Worm (Caenorhabditis elegans): ENCODE measurements around the gene eif-2Bgamma.

Gene eif-2Bgamma

ce11 chrII:6968191-6968675, 785 bp upstream of the eif-2Bgamma start (continued):
- TF ChIP-seq dve-1 (tag; optimal IDR thresholded peaks at IDR 0.05; ENCODE audit: insufficient read depth) (peak; percentile 81), tra-1 (GFP tag; IDR thresholded peaks at IDR 0.05) (peak; percentile 55; the same call in 1 of the 2 replicates), gei-8 (GFP tag; optimal IDR thresholded peaks at IDR 0.05) (peak; percentile 71), F10B5.3 (tag; optimal IDR thresholded peaks at IDR 0.05) (peak; percentile 75), nhr-42 (GFP tag; IDR thresholded peaks at IDR 0.05) (peak; percentile 87), ceh-82 (tag; optimal IDR thresholded peaks at IDR 0.05) (no peak), hlh-11 (tag; optimal IDR thresholded peaks at IDR 0.05) (peak; percentile 82), cey-2 (tag; optimal IDR thresholded peaks at IDR 0.05; ENCODE audit: borderline replicate concordance, insufficient read depth) (no peak)

ce11 chrII:6965573-6965972, 1.9 kb downstream of the eif-2Bgamma start, which contains the start of gene tra-2:
TSS of gene tra-2 (minus strand) at chrII:6965673.
- TF ChIP-seq mxl-3 (GFP tag; optimal IDR thresholded peaks at IDR 0.05) (no peak), ceh-20 (GFP tag; IDR thresholded peaks at IDR 0.05) (no peak), hif-1 (tag; optimal IDR thresholded peaks at IDR 0.05) (no peak)

ce11 chrII:6958136-6958535, 9.3 kb downstream of the eif-2Bgamma start:
- no peak for TF ChIP-seq egl-43 (GFP tag; IDR thresholded peaks at IDR 0.05)
- no peak for TF ChIP-seq zip-2 (tag; optimal IDR thresholded peaks at IDR 0.05)
- TF ChIP-seq unc-62 (GFP tag; optimal IDR thresholded peaks at IDR 0.05 in 1 of 2), result peak in 1 of 2 experiments; percentile 95
- no peak for TF ChIP-seq unc-62 (tag; optimal IDR thresholded peaks at IDR 0.05)

- TF ChIP-seq aha-1 (tag) (peak; percentile 92), hlh-30 (tag; optimal IDR thresholded peaks at IDR 0.05; ENCODE audit: insufficient read depth) (no peak), arid-1 (GFP tag; conservative IDR thresholded peaks at IDR 0.05) (peak; percentile 35; the same call in 1 of the 2 replicates), ama-1 (optimal IDR thresholded peaks at IDR 0.05) (no peak), lsy-2 (tag; optimal IDR thresholded peaks at IDR 0.05) (peak in 1 of 2 experiments; percentile 12), nhr-28 (tag; optimal IDR thresholded peaks at IDR 0.05) (no peak), nhr-237 (tag; optimal IDR thresholded peaks at IDR 0.05) (no peak), lin-38 (GFP tag; IDR thresholded peaks at IDR 0.05) (peak; percentile 14; the same call in 1 of the 2 replicates), dve-1 (tag; optimal IDR thresholded peaks at IDR 0.05; ENCODE audit: insufficient read depth) (peak; percentile 10), daf-16 (GFP tag; optimal IDR thresholded peaks at IDR 0.05) (no peak), daf-16 (tag; optimal IDR thresholded peaks at IDR 0.05) (peak; percentile 33)
These were observed 12.3 kb downstream of the eif-2Bgamma start for ce11 chrII:6955084-6955697.

ce11 chrII:6951250-6951806, 16.1 kb downstream of the eif-2Bgamma start, which contains the start of the genes malt-1 and ceh-38:
TSS of gene malt-1 (minus strand) at chrII:6951300.
TSS of gene ceh-38 (plus strand) at chrII:6951526.
- TF ChIP-seq lin-15B (tag; optimal IDR thresholded peaks at IDR 0.05) (peak; percentile 27), F37D6.2 (tag; optimal IDR thresholded peaks at IDR 0.05) (peak; percentile 90), daf-16 (GFP tag; optimal IDR thresholded peaks at IDR 0.05) (peak; percentile 32 to 34), daf-16 (tag; optimal IDR thresholded peaks at IDR 0.05) (peak; percentile 90), ceh-82 (tag; optimal IDR thresholded peaks at IDR 0.05) (no peak), ceh-32 (tag; optimal IDR thresholded peaks at IDR 0.05; ENCODE audit: poor library complexity) (peak; percentile 19), snpc-4 (tag; optimal IDR thresholded peaks at IDR 0.05) (peak; percentile 72), nhr-77 (tag; optimal IDR thresholded peaks at IDR 0.05) (peak; percentile 93), php-3 (GFP tag; IDR thresholded peaks at IDR 0.05) (peak; percentile 82), nhr-28 (tag; optimal IDR thresholded peaks at IDR 0.05) (peak; percentile 97), nhr-76 (tag; optimal IDR thresholded peaks at IDR 0.05) (no peak), dmd-9 (GFP tag; IDR thresholded peaks at IDR 0.05) (no peak), hlh-30 (tag; optimal IDR thresholded peaks at IDR 0.05; ENCODE audit: insufficient read depth) (peak; percentile 99), arid-1 (GFP tag; conservative IDR thresholded peaks at IDR 0.05) (peak; percentile 89), fkh-10 (GFP tag; optimal IDR thresholded peaks at IDR 0.05) (peak; percentile 97), pqm-1 (tag; optimal IDR thresholded peaks at IDR 0.05) (peak; percentile 44), zfp-2 (tag; optimal IDR thresholded peaks at IDR 0.05) (peak; percentile 59), nhr-41 (GFP tag; IDR thresholded peaks at IDR 0.05) (0 out of 2 replicates have a peak, but pooled peaks have one; percentile 12), zip-11 (GFP tag; IDR thresholded peaks at IDR 0.05) (no peak), jun-1 (tag; optimal IDR thresholded peaks at IDR 0.05) (peak; percentile 81), nhr-25 (tag; optimal IDR thresholded peaks at IDR 0.05; ENCODE audit: borderline replicate concordance, insufficient read depth) (peak; percentile 81), ZK337.2 (GFP tag; IDR thresholded peaks at IDR 0.05) (no peak), attf-4 (tag; optimal IDR thresholded peaks at IDR 0.05) (peak; percentile 56)
